Worm (Caenorhabditis elegans) whole organism, L1 larva: Measurements from ENCODE around the gene pap-3.

Experiments
- C16A3.4 ChIP-seq: fragments of 150-350 bp; optimal IDR thresholded peaks from 2 replicates; lab custom pipeline; 2014; ENCODE audit warnings: missing biosample characterization, missing genetic modification characterization
- F16B12.6 ChIP-seq: fragments of 150-350 bp; optimal IDR thresholded peaks from 2 replicates; lab custom pipeline; 2014; ENCODE audit warnings: missing biosample characterization, missing genetic modification characterization
- aly-2 ChIP-seq: fragments of 150-350 bp; optimal IDR thresholded peaks from 2 replicates; lab custom pipeline; 2014; ENCODE audit warnings: missing biosample characterization, missing genetic modification characterization
- blmp-1 ChIP-seq: fragments of 150-350 bp; optimal IDR thresholded peaks from 2 replicates; lab custom pipeline; 2014; ENCODE audit warnings: missing biosample characterization, missing genetic modification characterization
- dpl-1 ChIP-seq, 3 experiments: fragments of 150-350 bp in 2 of 3; sonication (generic microtip) in 1 of 3; optimal IDR thresholded peaks; 2 replicates each; lab custom pipeline; 2014 to 2017; ENCODE audit warnings: missing biosample characterization in 3 of 3, missing genetic modification characterization in 3 of 3, missing genetic modification reagents in 3 of 3
- dsc-1 ChIP-seq: sonication (generic microtip); optimal IDR thresholded peaks from 2 replicates; lab custom pipeline; 2016; ENCODE audit warnings: mild to moderate bottlenecking, missing genetic modification characterization, missing compliant biosample characterization
- efl-1 ChIP-seq, 4 experiments: fragments of 150-350 bp; optimal IDR thresholded peaks in 3 of 4; peaks in 1 of 4; 1 replicate in 1 of 4; 2 replicates in 3 of 4; lab custom pipeline; 2014; ENCODE audit warnings: missing biosample characterization in 2 of 4, missing genetic modification characterization in 2 of 4, missing genetic modification reagents in 2 of 4
- efl-3 ChIP-seq: fragments of 200-800 bp; sonication (Bioruptor generic); optimal IDR thresholded peaks from 2 replicates; lab custom pipeline; 2018; ENCODE audit warnings: mild to moderate bottlenecking, missing genetic modification characterization, missing compliant biosample characterization
- egl-27 ChIP-seq, 2 experiments: fragments of 150-350 bp in 1 of 2; sonication (generic microtip); optimal IDR thresholded peaks; 3 replicates each; lab custom pipeline; 2017 to 2018; ENCODE audit warnings: missing biosample characterization in 2 of 2, missing genetic modification characterization in 2 of 2, missing genetic modification reagents in 2 of 2
- elt-2 ChIP-seq: sonication (generic microtip); optimal IDR thresholded peaks from 2 replicates; lab custom pipeline; 2016; ENCODE audit warnings: missing genetic modification characterization, mild to moderate bottlenecking, inconsistent platforms, missing compliant biosample characterization, missing genetic modification reagents
- elt-3 ChIP-seq, 6 experiments: fragments of 150-350 bp in 1 of 6; sonication (generic microtip); optimal IDR thresholded peaks; 2 replicates each; lab custom pipeline; 2017 to 2018; ENCODE audit warnings: missing biosample characterization in 6 of 6, missing genetic modification characterization in 6 of 6, inconsistent platforms in 1 of 6
- hpl-2 ChIP-seq: fragments of 150-350 bp; optimal IDR thresholded peaks from 2 replicates; lab custom pipeline; 2014; ENCODE audit warnings: missing biosample characterization, missing genetic modification reagents, missing genetic modification characterization
- isw-1 ChIP-seq: fragments of 200-800 bp; sonication (Bioruptor generic); IDR thresholded peaks from 2 replicates; pipeline ENCODE4 v1.3.6; 2022; ENCODE audit warnings: missing genetic modification characterization, missing compliant biosample characterization
- lin-14 ChIP-seq: fragments of 200-800 bp; sonication (Bioruptor generic); optimal IDR thresholded peaks from 2 replicates; lab custom pipeline; 2018; ENCODE audit warnings: mild to moderate bottlenecking, missing genetic modification characterization, moderate library complexity, missing compliant biosample characterization
- lin-15B ChIP-seq: fragments of 150-350 bp; sonication (generic microtip); optimal IDR thresholded peaks from 3 replicates; lab custom pipeline; 2014; ENCODE audit warnings: missing biosample characterization, missing genetic modification characterization
- lin-35 ChIP-seq, 2 experiments: fragments of 150-350 bp; optimal IDR thresholded peaks; 2 replicates each; lab custom pipeline; 2014; ENCODE audit warnings: missing biosample characterization in 2 of 2, missing genetic modification characterization in 2 of 2, missing genetic modification reagents in 2 of 2
- lsy-2 ChIP-seq, 2 experiments: fragments of 150-350 bp; optimal IDR thresholded peaks; 2 replicates each; lab custom pipeline; 2014; ENCODE audit warnings: missing biosample characterization in 2 of 2, missing genetic modification characterization in 2 of 2
- mab-9 ChIP-seq: fragments of 200-800 bp; sonication (Bioruptor generic); IDR thresholded peaks from 2 replicates; pipeline ENCODE4 v1.3.6; 2022; ENCODE audit warnings: missing genetic modification reagents, missing genetic modification characterization, missing compliant biosample characterization
- mdl-1 ChIP-seq, 2 experiments: fragments of 150-350 bp; optimal IDR thresholded peaks; 2 replicates each; lab custom pipeline; 2014 to 2017; ENCODE audit warnings: missing biosample characterization in 2 of 2, missing genetic modification characterization in 2 of 2, inconsistent platforms in 1 of 2
- mef-2 ChIP-seq: fragments of 150-350 bp; optimal IDR thresholded peaks from 2 replicates; lab custom pipeline; 2014; ENCODE audit warnings: missing biosample characterization, missing genetic modification characterization
- mep-1 ChIP-seq: fragments of 150-350 bp; optimal IDR thresholded peaks from 2 replicates; lab custom pipeline; 2014; ENCODE audit warnings: missing biosample characterization, missing genetic modification characterization
- nhr-11 ChIP-seq: fragments of 150-350 bp; optimal IDR thresholded peaks from 2 replicates; lab custom pipeline; 2014; ENCODE audit warnings: missing biosample characterization, missing genetic modification characterization
- nhr-20 ChIP-seq: sonication (generic microtip); optimal IDR thresholded peaks from 2 replicates; lab custom pipeline; 2016; ENCODE audit warnings: mild to moderate bottlenecking, missing genetic modification characterization, missing compliant biosample characterization
- nhr-47 ChIP-seq: sonication (generic microtip); optimal IDR thresholded peaks from 2 replicates; lab custom pipeline; 2016; ENCODE audit warnings: mild to moderate bottlenecking, missing genetic modification characterization, moderate library complexity, missing compliant biosample characterization
- nhr-71 ChIP-seq: sonication (generic microtip); optimal IDR thresholded peaks from 2 replicates; lab custom pipeline; 2016; ENCODE audit warnings: mild to moderate bottlenecking, missing genetic modification characterization, moderate library complexity, missing compliant biosample characterization
- nhr-76 ChIP-seq: sonication (generic microtip); optimal IDR thresholded peaks from 2 replicates; lab custom pipeline; 2017; ENCODE audit warnings: missing biosample characterization, missing genetic modification characterization
- nhr-77 ChIP-seq: fragments of 150-350 bp; optimal IDR thresholded peaks from 2 replicates; lab custom pipeline; 2014; ENCODE audit warnings: missing biosample characterization, missing genetic modification characterization
- nhr-85 ChIP-seq: sonication (generic microtip); peaks from one replicate; lab custom pipeline; 2016; ENCODE audit warnings: missing genetic modification characterization, inconsistent platforms, missing compliant biosample characterization
- nhr-90 ChIP-seq: sonication (generic microtip); optimal IDR thresholded peaks from 2 replicates; lab custom pipeline; 2016; ENCODE audit warnings: mild to moderate bottlenecking, missing genetic modification characterization, missing compliant biosample characterization; ENCODE audit not compliant: poor library complexity
- pag-3 ChIP-seq: sonication (generic microtip); optimal IDR thresholded peaks from 2 replicates; lab custom pipeline; 2017; ENCODE audit warnings: missing genetic modification characterization, mild to moderate bottlenecking, missing compliant biosample characterization, antibody characterized with exemption, borderline replicate concordance; ENCODE audit not compliant: insufficient read depth
- rnt-1 ChIP-seq: sonication (generic microtip); optimal IDR thresholded peaks from 2 replicates; lab custom pipeline; 2016; ENCODE audit warnings: mild to moderate bottlenecking, missing genetic modification characterization, moderate library complexity, missing compliant biosample characterization
- snu-23 ChIP-seq: sonication (generic microtip); optimal IDR thresholded peaks from 2 replicates; lab custom pipeline; 2016; ENCODE audit warnings: missing genetic modification characterization, missing compliant biosample characterization
- sup-37 ChIP-seq: fragments of 200-800 bp; sonication (Bioruptor generic); optimal IDR thresholded peaks from 2 replicates; lab custom pipeline; 2018; ENCODE audit warnings: mild to moderate bottlenecking, missing genetic modification characterization, missing compliant biosample characterization
- tbx-2 ChIP-seq: sonication (generic microtip); optimal IDR thresholded peaks from 2 replicates; lab custom pipeline; 2016; ENCODE audit warnings: missing genetic modification characterization, missing compliant biosample characterization
- unc-86 ChIP-seq: sonication (generic microtip); optimal IDR thresholded peaks from 2 replicates; lab custom pipeline; 2016; ENCODE audit warnings: missing genetic modification characterization, missing compliant biosample characterization
- unc-98 ChIP-seq: fragments of 200-800 bp; sonication (Bioruptor generic); IDR thresholded peaks from 2 replicates; pipeline ENCODE4 v1.3.6; 2022; ENCODE audit warnings: missing genetic modification characterization, missing compliant biosample characterization
- xbp-1 ChIP-seq: sonication (generic microtip); optimal IDR thresholded peaks from 2 replicates; lab custom pipeline; 2016; ENCODE audit warnings: missing genetic modification characterization, missing compliant biosample characterization
- zag-1 ChIP-seq: fragments of 150-350 bp; optimal IDR thresholded peaks from 2 replicates; lab custom pipeline; 2014; ENCODE audit warnings: missing biosample characterization, missing genetic modification characterization
- zip-4 ChIP-seq: fragments of 200-800 bp; sonication (Bioruptor generic); optimal IDR thresholded peaks from 2 replicates; lab custom pipeline; 2018; ENCODE audit warnings: mild to moderate bottlenecking, missing genetic modification characterization, moderate library complexity, missing compliant biosample characterization
- ztf-11 ChIP-seq, 2 experiments: sonication (generic microtip); optimal IDR thresholded peaks; 2 replicates each; lab custom pipeline; 2016 to 2017; ENCODE audit warnings: missing genetic modification characterization in 2 of 2, missing biosample characterization in 1 of 2, missing compliant biosample characterization in 1 of 2

The pap-3 gene

ce11 chrII:11835208-11835607, 18.8 kb upstream of the pap-3 start, which contains the start of gene T27D12.6:
Gene T27D12.6, plus strand, starts transcription at chrII:11835508.
- no peak for TF ChIP-seq lin-15B (tag; lab: Kevin White, UChicago)
- TF ChIP-seq mab-9 (GFP tag; lab: Robert Waterston, UW), result no peak
- no peak for TF ChIP-seq aly-2 (tag; lab: Kevin White, UChicago)
- TF ChIP-seq nhr-85, result peak; percentile 78
- no peak for TF ChIP-seq C16A3.4 (tag; lab: Kevin White, UChicago)
- TF ChIP-seq nhr-71, result no peak

DNA sequence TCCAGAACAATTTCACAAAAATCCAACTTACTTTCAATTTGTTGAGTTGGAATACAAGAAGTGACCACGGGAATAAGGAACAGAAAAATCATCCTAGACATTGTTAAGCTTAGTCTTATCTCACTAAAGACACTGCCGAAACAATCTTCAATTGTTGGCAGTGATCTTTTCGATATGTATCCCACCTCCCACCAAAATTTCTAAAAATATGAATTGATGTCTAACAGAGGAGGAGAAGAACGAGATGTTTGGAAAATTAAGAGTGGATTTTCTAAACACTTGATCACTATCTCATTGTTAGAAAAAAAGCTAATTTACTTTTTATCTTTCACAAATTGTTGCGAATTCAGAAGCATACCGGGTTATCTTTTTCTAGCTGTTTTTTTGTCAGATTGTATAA, 16.1 kb upstream of the pap-3 start, which contains the start of gene clec-144:
clec-144 (minus strand) TSS at position 101 of the 400 bp plus-strand sequence.
- no peak for TF ChIP-seq lsy-2 (tag; optimal IDR thresholded peaks at IDR 0.05; lab: Kevin White, UChicago)
- TF ChIP-seq egl-27 (tag; optimal IDR thresholded peaks at IDR 0.05; lab: Kevin White, UChicago), result no peak
- TF ChIP-seq nhr-77 (tag; lab: Kevin White, UChicago), result no peak
- no peak for TF ChIP-seq blmp-1 (tag; lab: Kevin White, UChicago)
- no peak for TF ChIP-seq ztf-11 (tag; optimal IDR thresholded peaks at IDR 0.05; lab: Kevin White, UChicago)
- TF ChIP-seq efl-1 (optimal IDR thresholded peaks at IDR 0.05; lab: Kevin White, UChicago), result no peak
- TF ChIP-seq efl-1 (GFP tag; optimal IDR thresholded peaks at IDR 0.05 in 1 of 2; lab: Kevin White, UChicago), result no peak
- no peak for TF ChIP-seq xbp-1
- TF ChIP-seq nhr-71, result no peak
- no peak for TF ChIP-seq efl-3 (GFP tag; lab: Kevin White, UChicago)
- TF ChIP-seq nhr-47 (tag; lab: Kevin White, UChicago), result no peak
- TF ChIP-seq sup-37, result no peak

ce11 chrII:11830601-11831000, 14.2 kb upstream of the pap-3 start:
- TF ChIP-seq aly-2 (tag; lab: Kevin White, UChicago), result no peak
- TF ChIP-seq snu-23 (GFP tag; lab: Kevin White, UChicago), result peak; percentile 59
- TF ChIP-seq elt-3 (tag; optimal IDR thresholded peaks at IDR 0.05; lab: Kevin White, UChicago), result peak in 1 of 6 experiments; percentile 12
- no peak for TF ChIP-seq hpl-2 (GFP tag; lab: Kevin White, UChicago)
- no peak for TF ChIP-seq isw-1 (GFP tag; lab: Robert Waterston, UW)
- no peak for TF ChIP-seq dsc-1
- TF ChIP-seq nhr-11 (tag; lab: Kevin White, UChicago), result no peak
- TF ChIP-seq unc-98, result no peak
- no peak for TF ChIP-seq nhr-76 (tag; lab: Kevin White, UChicago)
- peak; percentile 64 for TF ChIP-seq blmp-1 (tag; lab: Kevin White, UChicago)
- peak; percentile 27 to 84 for TF ChIP-seq lin-35 (GFP tag; optimal IDR thresholded peaks at IDR 0.05; lab: Kevin White, UChicago)
- TF ChIP-seq lin-14 (GFP tag; lab: Kevin White, UChicago), result peak; percentile 67
- TF ChIP-seq dpl-1 (GFP tag; optimal IDR thresholded peaks at IDR 0.05; lab: Kevin White, UChicago), result peak in 2 of 3 experiments; percentile 42 to 67
- TF ChIP-seq zag-1, result no peak
- TF ChIP-seq zip-4 (GFP tag; lab: Kevin White, UChicago), result no peak
- TF ChIP-seq elt-2 (tag; lab: Kevin White, UChicago), result no peak
- TF ChIP-seq mef-2 (tag; lab: Kevin White, UChicago), result no peak
- peak in 1 of 2 experiments; percentile 65 for TF ChIP-seq mdl-1 (tag; optimal IDR thresholded peaks at IDR 0.05; lab: Kevin White, UChicago)
- TF ChIP-seq efl-1 (optimal IDR thresholded peaks at IDR 0.05; lab: Kevin White, UChicago), result peak; percentile 38 to 53
- TF ChIP-seq efl-1 (GFP tag; optimal IDR thresholded peaks at IDR 0.05 in 1 of 2; lab: Kevin White, UChicago), result peak; percentile 49 to 91
- TF ChIP-seq unc-86 (tag; lab: Kevin White, UChicago), result no peak
- TF ChIP-seq nhr-85, result peak; percentile 45
- TF ChIP-seq F16B12.6 (tag; lab: Kevin White, UChicago), result no peak
- TF ChIP-seq nhr-90, result peak; percentile 5
- peak; percentile 4 for TF ChIP-seq lin-15B (tag; lab: Kevin White, UChicago)
- peak in 1 of 2 experiments; percentile 62 for TF ChIP-seq lsy-2 (tag; optimal IDR thresholded peaks at IDR 0.05; lab: Kevin White, UChicago)
- TF ChIP-seq mep-1 (tag; lab: Kevin White, UChicago), result peak; percentile 34
- no peak for TF ChIP-seq tbx-2 (tag; lab: Kevin White, UChicago)
- TF ChIP-seq pag-3 (tag; lab: Kevin White, UChicago), result no peak
- no peak for TF ChIP-seq nhr-20 (tag; lab: Kevin White, UChicago)
- TF ChIP-seq nhr-71, result peak; percentile 35
- peak; percentile 33 for TF ChIP-seq rnt-1 (tag; lab: Kevin White, UChicago)
